Fruit fly (Drosophila melanogaster) whole organism, embryonic: ENCODE measurements around the gene Sec63.
A peak's percentile ranks its signal among the peaks of the same experiment; 100 is the strongest.

Source experiments
- CG10654 ChIP-seq: fragments of 200-800 bp; sonication (Bioruptor generic); optimal IDR thresholded peaks from 2 replicates; lab custom pipeline; 2016; ENCODE audit warnings: missing biosample characterization, missing genetic modification characterization
- CG11247 ChIP-seq: fragments of 200-800 bp; sonication (Bioruptor generic); IDR thresholded peaks from 2 replicates; pipeline ENCODE4 v1.3.6; 2022; ENCODE audit warnings: missing biosample characterization, missing genetic modification characterization
- CG12744 ChIP-seq: fragments of 200-800 bp; sonication (Bioruptor generic); optimal IDR thresholded peaks from 2 replicates; lab custom pipeline; 2016; ENCODE audit warnings: missing biosample characterization, missing genetic modification characterization
- CG13894 ChIP-seq: fragments of 200-800 bp; sonication (Bioruptor generic); optimal IDR thresholded peaks from 3 replicates; lab custom pipeline; 2018; ENCODE audit warnings: missing biosample characterization, mild to moderate bottlenecking, missing genetic modification characterization, moderate library complexity
- CG14860 ChIP-seq: fragments of 200-800 bp; sonication (Bioruptor generic); IDR thresholded peaks from 3 replicates; pipeline ENCODE4 v1.3.6; 2022; ENCODE audit warnings: missing biosample characterization, missing genetic modification characterization; ENCODE audit not compliant: partially characterized antibody
- CG15514 ChIP-seq: fragments of 200-800 bp; sonication (Bioruptor generic); optimal IDR thresholded peaks from 3 replicates; lab custom pipeline; 2017; ENCODE audit warnings: missing biosample characterization, missing genetic modification characterization, mild to moderate bottlenecking, moderate library complexity, missing genetic modification reagents
- CG17186 ChIP-seq: fragments of 200-800 bp; sonication (Bioruptor generic); optimal IDR thresholded peaks from 3 replicates; lab custom pipeline; 2017; ENCODE audit warnings: missing biosample characterization, missing genetic modification reagents, missing genetic modification characterization
- CG17359 ChIP-seq: fragments of 200-800 bp; sonication (Bioruptor generic); optimal IDR thresholded peaks from 3 replicates; lab custom pipeline; 2018; ENCODE audit warnings: missing biosample characterization, mild to moderate bottlenecking, missing genetic modification characterization, moderate library complexity
- CG17612 ChIP-seq: fragments of 200-800 bp; sonication (Bioruptor generic); IDR thresholded peaks from 2 replicates; pipeline ENCODE4 v1.3.6; 2022; ENCODE audit warnings: missing biosample characterization, missing genetic modification characterization
- CG17802 ChIP-seq: fragments of 200-800 bp; sonication (Bioruptor generic); optimal IDR thresholded peaks from 2 replicates; lab custom pipeline; 2018; ENCODE audit warnings: missing biosample characterization, mild to moderate bottlenecking, missing genetic modification characterization, moderate library complexity
- CG17829 ChIP-seq: fragments of 200-800 bp; optimal IDR thresholded peaks from 2 replicates; lab custom pipeline; 2019; ENCODE audit warnings: missing biosample characterization, mild to moderate bottlenecking, missing genetic modification characterization, moderate library complexity
- CG30431 ChIP-seq: fragments of 200-800 bp; sonication (Bioruptor generic); optimal IDR thresholded peaks from 2 replicates; lab custom pipeline; 2017; ENCODE audit warnings: missing biosample characterization, missing genetic modification characterization
- CG31224 ChIP-seq: fragments of 200-800 bp; sonication (Bioruptor generic); IDR thresholded peaks from 2 replicates; pipeline ENCODE4 v1.3.6; 2022; ENCODE audit warnings: missing biosample characterization, missing genetic modification characterization
- CG3163 ChIP-seq: fragments of 200-800 bp; sonication (Bioruptor generic); optimal IDR thresholded peaks from 3 replicates; lab custom pipeline; 2016; ENCODE audit warnings: missing biosample characterization, missing genetic modification characterization
- CG32767 ChIP-seq: fragments of 200-800 bp; sonication (Bioruptor generic); IDR thresholded peaks from 2 replicates; pipeline ENCODE4 v1.3.6; 2022; ENCODE audit warnings: missing biosample characterization, missing genetic modification characterization
- CG3407 ChIP-seq: fragments of 200-800 bp; sonication (Bioruptor generic); optimal IDR thresholded peaks from 2 replicates; lab custom pipeline; 2018; ENCODE audit warnings: missing biosample characterization, mild to moderate bottlenecking, missing genetic modification characterization
- CG5180 ChIP-seq: fragments of 200-800 bp; sonication (Bioruptor generic); optimal IDR thresholded peaks from 3 replicates; lab custom pipeline; 2017; ENCODE audit warnings: missing biosample characterization, missing genetic modification characterization, mild to moderate bottlenecking, moderate library complexity, missing genetic modification reagents
- CG6683 ChIP-seq: fragments of 200-800 bp; sonication (Bioruptor generic); optimal IDR thresholded peaks from 2 replicates; lab custom pipeline; 2017; ENCODE audit warnings: missing biosample characterization, mild to moderate bottlenecking, missing genetic modification characterization, missing genetic modification reagents
- CG7745 ChIP-seq: fragments of 200-800 bp; sonication (Bioruptor generic); optimal IDR thresholded peaks from 2 replicates; lab custom pipeline; 2018; ENCODE audit warnings: missing biosample characterization, mild to moderate bottlenecking, missing genetic modification characterization, moderate library complexity
- CG7963 ChIP-seq: fragments of 200-800 bp; sonication (Bioruptor generic); IDR thresholded peaks from 3 replicates; pipeline ENCODE4 v1.3.6; 2022; ENCODE audit warnings: missing biosample characterization, missing genetic modification characterization; ENCODE audit not compliant: partially characterized antibody
- CG9817 ChIP-seq: fragments of 200-800 bp; sonication (Bioruptor generic); optimal IDR thresholded peaks from 2 replicates; lab custom pipeline; 2018; ENCODE audit warnings: missing biosample characterization, mild to moderate bottlenecking, missing genetic modification characterization, moderate library complexity
- CkIIα-i1 ChIP-seq: fragments of 200-800 bp; sonication (Bioruptor generic); IDR thresholded peaks from 2 replicates; pipeline ENCODE4 v1.3.6; 2022; ENCODE audit warnings: missing biosample characterization, missing genetic modification characterization
- D ChIP-seq, 2 experiments: fragments of 200-800 bp in 1 of 2; fragments of >200 bp in 1 of 2; sonication (Bioruptor generic) in 1 of 2; optimal IDR thresholded peaks; 2 replicates in 1 of 2; 3 replicates in 1 of 2; lab custom pipeline; 2017; ENCODE audit warnings: mild to moderate bottlenecking in 1 of 2, missing biosample characterization in 1 of 2, missing genetic modification characterization in 1 of 2, missing genetic modification reagents in 1 of 2
- Doc2 ChIP-seq: fragments of 200-800 bp; sonication (Bioruptor generic); IDR thresholded peaks from 2 replicates; pipeline ENCODE4 v1.3.6; 2022; ENCODE audit warnings: missing biosample characterization, missing genetic modification characterization
- HHEX ChIP-seq: fragments of 200-800 bp; sonication (Bioruptor generic); optimal IDR thresholded peaks from 3 replicates; lab custom pipeline; 2017; ENCODE audit warnings: missing biosample characterization, mild to moderate bottlenecking, missing genetic modification characterization, missing genetic modification reagents
- HLH54F ChIP-seq: fragments of 200-800 bp; sonication (Bioruptor generic); optimal IDR thresholded peaks from 3 replicates; lab custom pipeline; 2016; ENCODE audit warnings: missing biosample characterization, missing genetic modification characterization
- Hr51 ChIP-seq, 2 experiments: fragments of 200-800 bp; sonication (Bioruptor generic); optimal IDR thresholded peaks; 2 replicates in 1 of 2; 3 replicates in 1 of 2; lab custom pipeline; 2016 to 2018; ENCODE audit warnings: missing biosample characterization in 2 of 2, missing genetic modification characterization in 2 of 2, mild to moderate bottlenecking in 1 of 2, moderate library complexity in 1 of 2
- Lpt ChIP-seq: fragments of >200 bp; optimal IDR thresholded peaks from 2 replicates; lab custom pipeline; 2018; ENCODE audit warnings: missing biosample characterization, missing genetic modification characterization
- NK7.1 ChIP-seq: fragments of 200-800 bp; sonication (Bioruptor generic); optimal IDR thresholded peaks from 3 replicates; lab custom pipeline; 2016; ENCODE audit warnings: missing biosample characterization, missing genetic modification characterization
- Sin3A ChIP-seq: fragments of >200 bp; optimal IDR thresholded peaks from 2 replicates; lab custom pipeline; 2018
- Stat92E ChIP-seq, 3 experiments: fragments of >200 bp in 2 of 3; fragments of 200-800 bp in 1 of 3; sonication (Bioruptor generic) in 1 of 3; optimal IDR thresholded peaks; 2 replicates each; lab custom pipeline; 2017 to 2019; ENCODE audit warnings: missing biosample characterization in 3 of 3, missing genetic modification characterization in 3 of 3, mild to moderate bottlenecking in 1 of 3, moderate library complexity in 1 of 3
- Usf ChIP-seq: fragments of 200-800 bp; sonication (Bioruptor generic); optimal IDR thresholded peaks from 2 replicates; lab custom pipeline; 2017; ENCODE audit warnings: missing genotype, missing biosample characterization, missing genetic modification characterization
- Vsx1 ChIP-seq: fragments of 200-800 bp; sonication (Bioruptor generic); optimal IDR thresholded peaks from 2 replicates; lab custom pipeline; 2017; ENCODE audit warnings: missing biosample characterization, mild to moderate bottlenecking, missing genetic modification characterization, missing genetic modification reagents
- aop ChIP-seq: fragments of 200-800 bp; sonication (Bioruptor generic); IDR thresholded peaks from 2 replicates; pipeline ENCODE4 v1.3.6; 2022; ENCODE audit warnings: missing biosample characterization, missing genetic modification characterization
- chn ChIP-seq: fragments of 200-800 bp; sonication (Bioruptor generic); optimal IDR thresholded peaks from 2 replicates; lab custom pipeline; 2016; ENCODE audit warnings: missing biosample characterization, missing genetic modification characterization
- fd102C ChIP-seq: fragments of 200-800 bp; sonication (Bioruptor generic); optimal IDR thresholded peaks from 2 replicates; lab custom pipeline; 2018; ENCODE audit warnings: missing biosample characterization, mild to moderate bottlenecking, missing genetic modification characterization, moderate library complexity
- ftz-f1 ChIP-seq: fragments of 200-800 bp; sonication (Bioruptor generic); optimal IDR thresholded peaks from 2 replicates; lab custom pipeline; 2016; ENCODE audit warnings: missing biosample characterization, missing genetic modification characterization
- ham ChIP-seq: fragments of 200-800 bp; sonication (Bioruptor generic); IDR thresholded peaks from 2 replicates; pipeline ENCODE4 v1.3.6; 2022; ENCODE audit warnings: missing biosample characterization, missing genetic modification characterization
- jigr1 ChIP-seq: fragments of 200-800 bp; sonication (Bioruptor generic); IDR thresholded peaks from 3 replicates; pipeline ENCODE4 v1.3.6; 2022; ENCODE audit warnings: missing biosample characterization, missing genetic modification characterization
- lbe ChIP-seq: fragments of 200-800 bp; sonication (Bioruptor generic); optimal IDR thresholded peaks from 2 replicates; lab custom pipeline; 2016; ENCODE audit warnings: missing biosample characterization, mild to moderate bottlenecking, missing genetic modification characterization
- maf-S ChIP-seq: fragments of 200-800 bp; sonication (Bioruptor generic); optimal IDR thresholded peaks from 2 replicates; lab custom pipeline; 2016; ENCODE audit warnings: missing biosample characterization, missing genetic modification characterization
- mirr ChIP-seq: fragments of 200-800 bp; sonication (Bioruptor generic); optimal IDR thresholded peaks from 3 replicates; lab custom pipeline; 2018; ENCODE audit warnings: missing biosample characterization, mild to moderate bottlenecking, missing genetic modification characterization
- nerfin-2 ChIP-seq: fragments of 200-800 bp; sonication (Bioruptor generic); IDR thresholded peaks from 2 replicates; pipeline ENCODE4 v1.3.6; 2022; ENCODE audit warnings: missing biosample characterization, missing genetic modification characterization; ENCODE audit not compliant: partially characterized antibody
- odd ChIP-seq: fragments of 200-800 bp; sonication (Bioruptor generic); optimal IDR thresholded peaks from 2 replicates; lab custom pipeline; 2017; ENCODE audit warnings: missing biosample characterization, mild to moderate bottlenecking, missing genetic modification characterization
- pita ChIP-seq: fragments of 200-800 bp; sonication (Bioruptor generic); optimal IDR thresholded peaks from 2 replicates; lab custom pipeline; 2017; ENCODE audit warnings: missing biosample characterization, mild to moderate bottlenecking, missing genetic modification characterization
- psq ChIP-seq: fragments of 200-800 bp; sonication (Bioruptor generic); optimal IDR thresholded peaks from 2 replicates; lab custom pipeline; 2017; ENCODE audit warnings: missing biosample characterization, missing genetic modification characterization
- ro ChIP-seq: fragments of 200-800 bp; sonication (Bioruptor generic); IDR thresholded peaks from 2 replicates; pipeline ENCODE4 v1.3.6; 2022; ENCODE audit warnings: missing biosample characterization, missing genetic modification characterization
- tgo ChIP-seq: fragments of 200-800 bp; sonication (Bioruptor generic); IDR thresholded peaks from 3 replicates; pipeline ENCODE4 v1.3.6; 2022; ENCODE audit warnings: missing biosample characterization, missing genetic modification characterization
- tin ChIP-seq: fragments of 200-800 bp; sonication (Bioruptor generic); optimal IDR thresholded peaks from 3 replicates; lab custom pipeline; 2016; ENCODE audit warnings: missing biosample characterization, missing genetic modification characterization
- wek ChIP-seq: fragments of 200-800 bp; sonication (Bioruptor generic); optimal IDR thresholded peaks from 3 replicates; lab custom pipeline; 2018; ENCODE audit warnings: missing biosample characterization, mild to moderate bottlenecking, missing genetic modification characterization, moderate library complexity
- yki ChIP-seq: fragments of >200 bp; optimal IDR thresholded peaks from 3 replicates; lab custom pipeline; 2018

The Sec63 gene

dm6 chr3L:7334990-7335389, 25.4 kb upstream of the Sec63 start, which contains the start of the genes wrm1 and wrm2 (continued):
- TF ChIP-seq CG7745, result no peak
- TF ChIP-seq CG14860 (GFP tag; lab: Robert Waterston, UW), result peak; percentile 40; the same call in 1 of the 3 replicates
- no peak for TF ChIP-seq psq (GFP tag; lab: Kevin White, UChicago)
- no peak for TF ChIP-seq wek (GFP tag; lab: Kevin White, UChicago)
- TF ChIP-seq aop (GFP tag; lab: Robert Waterston, UW), result no peak
- TF ChIP-seq maf-S (GFP tag; lab: Kevin White, UChicago), result no peak
- TF ChIP-seq Vsx1 (GFP tag; lab: Kevin White, UChicago), result no peak
- TF ChIP-seq CG17612 (GFP tag; lab: Robert Waterston, UW), result no peak
- TF ChIP-seq CG5180, result no peak
- TF ChIP-seq CG30431, result no peak
- no peak for TF ChIP-seq Lpt (GFP tag; lab: Kevin White, UChicago)
- TF ChIP-seq CG3407 (GFP tag; lab: Kevin White, UChicago), result no peak
- TF ChIP-seq NK7.1, result no peak
- TF ChIP-seq CG13894, result no peak
- TF ChIP-seq Doc2 (GFP tag; lab: Robert Waterston, UW), result no peak
- TF ChIP-seq Usf, result no peak
- TF ChIP-seq CG32767 (GFP tag; lab: Robert Waterston, UW), result no peak
- TF ChIP-seq CG6683 (GFP tag; lab: Kevin White, UChicago), result no peak
- peak; percentile 10 for TF ChIP-seq Sin3A (lab: Kevin White, UChicago)
- TF ChIP-seq CG17802 (tag; lab: Kevin White, UChicago), result no peak
- no peak for TF ChIP-seq CG10654
- TF ChIP-seq tin (GFP tag; lab: Kevin White, UChicago), result no peak
- no peak for TF ChIP-seq odd (GFP tag; lab: Kevin White, UChicago)
- TF ChIP-seq Hr51 (GFP tag; optimal IDR thresholded peaks at IDR 0.05; lab: Kevin White, UChicago), result peak in 1 of 2 experiments; percentile 15
- peak; percentile 38 for TF ChIP-seq CG15514 (GFP tag; lab: Kevin White, UChicago)
- TF ChIP-seq CG12744 (GFP tag; lab: Kevin White, UChicago), result no peak
- peak; percentile 7 for TF ChIP-seq CG17186 (GFP tag; lab: Kevin White, UChicago)
- 0 out of 3 replicates have a peak, but pooled peaks have one; percentile 26 for TF ChIP-seq CG7963 (GFP tag; lab: Robert Waterston, UW)
- no peak for TF ChIP-seq chn
- no peak for TF ChIP-seq HHEX (GFP tag; lab: Kevin White, UChicago)
- TF ChIP-seq mirr, result no peak
- TF ChIP-seq ro, result no peak
- TF ChIP-seq ham (GFP tag; lab: Robert Waterston, UW), result no peak
- TF ChIP-seq CG31224 (GFP tag; lab: Robert Waterston, UW), result no peak
- peak in 1 of 3 experiments; percentile 73 for TF ChIP-seq Stat92E (GFP tag; optimal IDR thresholded peaks at IDR 0.05; lab: Kevin White, UChicago)
- TF ChIP-seq CG3163 (GFP tag; lab: Kevin White, UChicago), result no peak
- no peak for TF ChIP-seq pita (GFP tag; lab: Kevin White, UChicago)
- TF ChIP-seq fd102C, result no peak
- no peak for TF ChIP-seq tgo (GFP tag; lab: Robert Waterston, UW)
- no peak for TF ChIP-seq lbe (GFP tag; lab: Kevin White, UChicago)
- no peak; the same call in 1 of the 2 replicates for TF ChIP-seq nerfin-2 (GFP tag; lab: Robert Waterston, UW)
- TF ChIP-seq jigr1 (GFP tag; lab: Robert Waterston, UW), result no peak
- no peak for TF ChIP-seq ftz-f1
- no peak for TF ChIP-seq CG9817 (tag; lab: Kevin White, UChicago)
- TF ChIP-seq CkIIα-i1, result no peak
- no peak for TF ChIP-seq D (optimal IDR thresholded peaks at IDR 0.05; lab: Kevin White, UChicago)
- no peak for TF ChIP-seq D (GFP tag; optimal IDR thresholded peaks at IDR 0.05; lab: Kevin White, UChicago)
- no peak for TF ChIP-seq CG11247 (GFP tag; lab: Robert Waterston, UW)
- no peak for TF ChIP-seq yki (lab: Kevin White, UChicago)
- no peak for TF ChIP-seq HLH54F (GFP tag; lab: Kevin White, UChicago)
- TF ChIP-seq CG17829 (tag; lab: Kevin White, UChicago), result peak; percentile 22
- no peak for TF ChIP-seq CG17359 (tag; lab: Kevin White, UChicago)
